Worm (Caenorhabditis elegans) whole organism, midembryonic: ENCODE results near the gene rig-3.

Source experiments
- T22C8.4 ChIP-seq: fragments of 200-800 bp; sonication (Bioruptor generic); IDR thresholded peaks from 2 replicates; pipeline ENCODE4 v1.3.6; 2022; ENCODE audit warnings: missing genetic modification characterization, missing compliant biosample characterization
- cog-1 ChIP-seq: sonication (generic microtip); optimal IDR thresholded peaks from 2 replicates; lab custom pipeline; 2016; ENCODE audit warnings: missing genetic modification characterization, missing compliant biosample characterization
- flt-1 ChIP-seq: fragments of 200-800 bp; sonication (Bioruptor generic); IDR thresholded peaks from 2 replicates; pipeline ENCODE4 v1.3.6; 2022; ENCODE audit warnings: missing genetic modification characterization, missing compliant biosample characterization
- klf-2 ChIP-seq: fragments of 200-800 bp; sonication (Bioruptor generic); conservative IDR thresholded peaks from 2 replicates; pipeline ENCODE4 v1.3.6; 2022; ENCODE audit warnings: missing genetic modification reagents, missing genetic modification characterization, missing compliant biosample characterization
- med-1 ChIP-seq: sonication (generic microtip); optimal IDR thresholded peaks from 2 replicates; lab custom pipeline; 2017; ENCODE audit warnings: missing genetic modification characterization, mild to moderate bottlenecking, missing compliant biosample characterization, antibody characterized with exemption, missing genetic modification reagents; ENCODE audit not compliant: insufficient read depth
- ref-1 ChIP-seq: fragments of 200-800 bp; sonication (Bioruptor generic); conservative IDR thresholded peaks from 2 replicates; pipeline ENCODE4 v1.3.6; 2022; ENCODE audit warnings: missing genetic modification reagents, missing genetic modification characterization, missing compliant biosample characterization
- tab-1 ChIP-seq: fragments of 200-800 bp; sonication (Bioruptor generic); IDR thresholded peaks from 2 replicates; pipeline ENCODE4 v1.3.6; 2022; ENCODE audit warnings: missing genetic modification characterization, missing compliant biosample characterization
- ztf-23 ChIP-seq: fragments of 200-800 bp; sonication (Bioruptor generic); IDR thresholded peaks from 2 replicates; pipeline ENCODE4 v1.3.6; 2022; ENCODE audit warnings: missing genetic modification reagents, missing genetic modification characterization, missing compliant biosample characterization
- ztf-29 ChIP-seq: fragments of 200-800 bp; sonication (Bioruptor generic); IDR thresholded peaks from 2 replicates; pipeline ENCODE4 v1.3.6; 2022; ENCODE audit warnings: missing genetic modification reagents, missing genetic modification characterization, missing compliant biosample characterization

Gene rig-3

ce11 chrX:6853318-6853717, at the start of gene rig-3:
TSS of gene rig-3 (plus strand) at chrX:6853618.
- TF ChIP-seq klf-2 (no peak), cog-1 (tag; lab: Kevin White, UChicago) (no peak), ref-1 (GFP tag; lab: Robert Waterston, UW) (no peak), ztf-29 (GFP tag; lab: Robert Waterston, UW) (no peak), ztf-23 (GFP tag; lab: Robert Waterston, UW) (no peak), med-1 (GFP tag; lab: Kevin White, UChicago) (no peak), T22C8.4 (no peak), flt-1 (GFP tag; lab: Robert Waterston, UW) (no peak), tab-1 (GFP tag; lab: Robert Waterston, UW) (no peak)

- TF ChIP-seq ztf-23 (GFP tag; lab: Robert Waterston, UW): no peak
- TF ChIP-seq T22C8.4: no peak
Observed at ce11 chrX:6804405-6804804, 49.0 kb upstream of the rig-3 start.

ce11 chrX:6804857-6805256, 48.6 kb upstream of the rig-3 start:
- TF ChIP-seq ztf-29 (GFP tag; lab: Robert Waterston, UW): no peak
- TF ChIP-seq ref-1 (GFP tag; lab: Robert Waterston, UW): no peak
- no peak for TF ChIP-seq T22C8.4
- TF ChIP-seq flt-1 (GFP tag; lab: Robert Waterston, UW): no peak
- no peak for TF ChIP-seq tab-1 (GFP tag; lab: Robert Waterston, UW)
- no peak for TF ChIP-seq klf-2
- no peak for TF ChIP-seq ztf-23 (GFP tag; lab: Robert Waterston, UW)
- no peak for TF ChIP-seq cog-1 (tag; lab: Kevin White, UChicago)
- no peak for TF ChIP-seq med-1 (GFP tag; lab: Kevin White, UChicago)

ce11 chrX:6805427-6805826, 48.0 kb upstream of the rig-3 start:
- TF ChIP-seq ref-1 (GFP tag; lab: Robert Waterston, UW) (no peak), med-1 (GFP tag; lab: Kevin White, UChicago) (no peak), ztf-29 (GFP tag; lab: Robert Waterston, UW) (no peak)

ce11 chrX:6806463-6806862, 47.0 kb upstream of the rig-3 start, which contains the start of gene atg-2:
TSS of gene atg-2 (plus strand) at chrX:6806763.
- TF ChIP-seq ztf-29 (GFP tag; lab: Robert Waterston, UW) (no peak), tab-1 (GFP tag; lab: Robert Waterston, UW) (0 out of 2 replicates have a peak, but pooled peaks have one; percentile 35), cog-1 (tag; lab: Kevin White, UChicago) (no peak), flt-1 (GFP tag; lab: Robert Waterston, UW) (no peak)

- TF ChIP-seq flt-1 (GFP tag; lab: Robert Waterston, UW) (no peak), tab-1 (GFP tag; lab: Robert Waterston, UW) (no peak)
Observed at ce11 chrX:6807137-6807861, 46.1 kb upstream of the rig-3 start.

- TF ChIP-seq ztf-29 (GFP tag; lab: Robert Waterston, UW): no peak
- TF ChIP-seq tab-1 (GFP tag; lab: Robert Waterston, UW): no peak
- TF ChIP-seq ref-1 (GFP tag; lab: Robert Waterston, UW): no peak
- TF ChIP-seq cog-1 (tag; lab: Kevin White, UChicago): no peak
- no peak for TF ChIP-seq klf-2
- no peak for TF ChIP-seq flt-1 (GFP tag; lab: Robert Waterston, UW)
- TF ChIP-seq med-1 (GFP tag; lab: Kevin White, UChicago): no peak
- TF ChIP-seq T22C8.4: no peak
- no peak for TF ChIP-seq ztf-23 (GFP tag; lab: Robert Waterston, UW)
Observed at ce11 chrX:6808239-6808638, 45.2 kb upstream of the rig-3 start.

- TF ChIP-seq ztf-23 (GFP tag; lab: Robert Waterston, UW) (no peak), flt-1 (GFP tag; lab: Robert Waterston, UW) (no peak), ztf-29 (GFP tag; lab: Robert Waterston, UW) (no peak), ref-1 (GFP tag; lab: Robert Waterston, UW) (no peak), klf-2 (no peak), tab-1 (GFP tag; lab: Robert Waterston, UW) (no peak), cog-1 (tag; lab: Kevin White, UChicago) (no peak), med-1 (GFP tag; lab: Kevin White, UChicago) (no peak), T22C8.4 (no peak)
Observed at ce11 chrX:6808640-6809039, 44.8 kb upstream of the rig-3 start.

- TF ChIP-seq klf-2 (no peak), ztf-29 (GFP tag; lab: Robert Waterston, UW) (no peak), ref-1 (GFP tag; lab: Robert Waterston, UW) (no peak), ztf-23 (GFP tag; lab: Robert Waterston, UW) (no peak), T22C8.4 (no peak), flt-1 (GFP tag; lab: Robert Waterston, UW) (no peak), tab-1 (GFP tag; lab: Robert Waterston, UW) (no peak), cog-1 (tag; lab: Kevin White, UChicago) (no peak), med-1 (GFP tag; lab: Kevin White, UChicago) (no peak)
Observed at ce11 chrX:6813025-6813424, 40.4 kb upstream of the rig-3 start.

ce11 chrX:6818036-6818488, 35.4 kb upstream of the rig-3 start, which contains the start of gene dhs-28:
TSS of gene dhs-28 (plus strand) at chrX:6818438.
- TF ChIP-seq ztf-29 (GFP tag; lab: Robert Waterston, UW): no peak
- no peak for TF ChIP-seq ztf-23 (GFP tag; lab: Robert Waterston, UW)
